Worm (Caenorhabditis elegans) whole organism, L2 larva: ENCODE measurements around the gene daf-9.

Experiments
- F13H6.1 ChIP-seq: sonication (generic microtip); optimal IDR thresholded peaks from 2 replicates; lab custom pipeline; 2016; ENCODE audit warnings: missing genetic modification characterization, missing compliant biosample characterization
- blmp-1 ChIP-seq: sonication (generic microtip); optimal IDR thresholded peaks from 2 replicates; lab custom pipeline; 2017; ENCODE audit warnings: missing genetic modification characterization, mild to moderate bottlenecking, missing compliant biosample characterization, antibody characterized with exemption, moderate library complexity; ENCODE audit not compliant: insufficient read depth
- gmeb-1 ChIP-seq: fragments of 150-350 bp; optimal IDR thresholded peaks from 2 replicates; lab custom pipeline; 2014; ENCODE audit warnings: missing biosample characterization, missing genetic modification characterization
- skn-1 ChIP-seq: sonication (generic microtip); optimal IDR thresholded peaks from 2 replicates; lab custom pipeline; 2017; ENCODE audit warnings: missing biosample characterization, missing genetic modification characterization
- unc-62 ChIP-seq: fragments of 150-350 bp; optimal IDR thresholded peaks from 2 replicates; lab custom pipeline; 2014; ENCODE audit warnings: missing biosample characterization, missing genetic modification reagents, missing genetic modification characterization

DNA sequence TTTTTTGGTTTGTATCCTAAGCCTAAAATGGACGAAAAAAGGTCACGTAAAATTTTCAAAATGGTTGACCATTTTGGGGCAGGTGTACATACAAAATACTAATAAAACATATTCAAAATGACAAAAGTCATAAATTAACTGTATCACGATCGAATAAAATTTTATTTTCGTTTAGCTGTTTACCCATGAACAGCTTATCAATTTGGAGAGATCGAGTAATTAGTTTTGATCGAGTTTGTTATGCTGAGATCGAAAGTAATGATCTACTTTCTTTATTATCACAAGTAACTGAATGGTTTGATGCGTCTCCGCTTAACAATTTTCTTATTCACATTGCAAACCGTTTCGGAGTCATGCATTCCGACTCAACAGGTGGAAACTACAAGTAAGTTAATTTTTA is 8.9 kb upstream of the daf-9 start, which contains the start of gene T13C5.10:
- TF ChIP-seq gmeb-1 (tag; lab: Kevin White, UChicago), result no peak
- TF ChIP-seq blmp-1, result no peak
- TF ChIP-seq skn-1, result no peak
- TF ChIP-seq F13H6.1 (tag; lab: Kevin White, UChicago), result no peak
- no peak for TF ChIP-seq unc-62 (GFP tag; lab: Kevin White, UChicago)
